Worm (Caenorhabditis elegans) whole organism, mixed stage, embryonic: Measurements from ENCODE around the gene F20A1.6.

Experiments used
- elt-3 ChIP-seq: fragments of 150-350 bp; optimal IDR thresholded peaks from 2 replicates; lab custom pipeline; 2014; ENCODE audit warnings: missing biosample characterization, missing genetic modification characterization
- lin-13 ChIP-seq: fragments of 150-350 bp; optimal IDR thresholded peaks from 2 replicates; lab custom pipeline; 2014; ENCODE audit warnings: missing biosample characterization, missing genetic modification characterization
- mab-5 ChIP-seq: fragments of 150-350 bp; optimal IDR thresholded peaks from 2 replicates; lab custom pipeline; 2014; ENCODE audit warnings: missing biosample characterization, missing genetic modification characterization
- mep-1 ChIP-seq: fragments of 150-350 bp; optimal IDR thresholded peaks from 2 replicates; lab custom pipeline; 2017; ENCODE audit warnings: missing biosample characterization, missing genetic modification reagents, missing genetic modification characterization, inconsistent platforms
- unc-120 ChIP-seq: sonication (generic microtip); optimal IDR thresholded peaks from 2 replicates; lab custom pipeline; 2017; ENCODE audit warnings: missing genetic modification characterization, missing compliant biosample characterization; ENCODE audit not compliant: poor library complexity, severe bottlenecking

DNA sequence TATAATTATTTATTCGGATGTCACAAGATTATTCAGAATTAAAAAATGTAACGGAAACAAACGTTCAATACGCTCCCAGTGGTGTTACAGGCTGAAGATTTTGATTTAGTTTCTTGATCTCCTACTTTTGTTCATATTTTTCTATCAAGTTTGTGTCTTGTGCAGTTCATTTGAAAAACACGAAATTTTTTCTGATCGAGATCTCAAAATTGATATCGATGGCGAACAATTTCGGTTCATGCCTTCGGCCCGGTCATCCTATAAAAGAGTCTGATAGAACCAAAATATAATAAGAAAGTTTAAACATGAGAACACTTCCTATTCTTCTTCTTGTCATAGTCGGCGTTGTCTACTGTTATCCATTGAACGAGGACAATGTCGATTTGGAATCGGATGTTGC is 19.6 kb downstream of the F20A1.6 start, which contains the start of gene drd-10:
- TF ChIP-seq elt-3 (no peak), mab-5 (tag; lab: Kevin White, UChicago) (no peak), unc-120 (tag; lab: Kevin White, UChicago) (no peak), mep-1 (tag; lab: Kevin White, UChicago) (no peak), lin-13 (tag; lab: Kevin White, UChicago) (no peak)
